Worm (Caenorhabditis elegans) whole organism, mixed stage, embryonic: ENCODE results near the gene F54C9.11.

Source experiments
- M03D4.4 ChIP-seq: sonication (generic microtip); optimal IDR thresholded peaks from 2 replicates; lab custom pipeline; 2017; ENCODE audit warnings: mild to moderate bottlenecking, missing genetic modification characterization, missing compliant biosample characterization
- ceh-39 ChIP-seq: fragments of 150-350 bp; optimal IDR thresholded peaks from 2 replicates; lab custom pipeline; 2014; ENCODE audit warnings: missing biosample characterization, missing genetic modification characterization
- ceh-83 ChIP-seq: fragments of 200-800 bp; sonication (Bioruptor generic); optimal IDR thresholded peaks from 2 replicates; lab custom pipeline; 2018; ENCODE audit warnings: mild to moderate bottlenecking, missing genetic modification characterization, missing compliant biosample characterization
- drap-1 ChIP-seq: fragments of 200-800 bp; sonication (Bioruptor generic); optimal IDR thresholded peaks from 3 replicates; lab custom pipeline; 2018; ENCODE audit warnings: mild to moderate bottlenecking, missing genetic modification characterization, missing compliant biosample characterization
- elt-1 ChIP-seq: sonication (generic microtip); optimal IDR thresholded peaks from 2 replicates; lab custom pipeline; 2017; ENCODE audit warnings: missing genetic modification characterization, mild to moderate bottlenecking, missing compliant biosample characterization, antibody characterized with exemption, moderate library complexity, borderline replicate concordance; ENCODE audit not compliant: insufficient read depth
- flh-1 ChIP-seq: fragments of 200-800 bp; sonication (Bioruptor generic); optimal IDR thresholded peaks from 2 replicates; lab custom pipeline; 2018; ENCODE audit warnings: mild to moderate bottlenecking, missing genetic modification characterization, moderate library complexity, missing compliant biosample characterization
- lsy-2 ChIP-seq: fragments of 150-350 bp; optimal IDR thresholded peaks from 2 replicates; lab custom pipeline; 2014; ENCODE audit warnings: missing biosample characterization, missing genetic modification characterization
- mab-5 ChIP-seq: fragments of 150-350 bp; optimal IDR thresholded peaks from 2 replicates; lab custom pipeline; 2014; ENCODE audit warnings: missing biosample characterization, missing genetic modification characterization
- mep-1 ChIP-seq: fragments of 150-350 bp; optimal IDR thresholded peaks from 2 replicates; lab custom pipeline; 2017; ENCODE audit warnings: missing biosample characterization, missing genetic modification reagents, missing genetic modification characterization, inconsistent platforms
- nhr-12 ChIP-seq: fragments of 150-350 bp; optimal IDR thresholded peaks from 2 replicates; lab custom pipeline; 2014; ENCODE audit warnings: missing biosample characterization, missing genetic modification characterization
- nhr-237 ChIP-seq: fragments of 150-350 bp; optimal IDR thresholded peaks from 2 replicates; lab custom pipeline; 2014; ENCODE audit warnings: missing biosample characterization, missing genetic modification characterization
- nhr-28 ChIP-seq: fragments of 150-350 bp; optimal IDR thresholded peaks from 2 replicates; lab custom pipeline; 2014; ENCODE audit warnings: missing biosample characterization, missing genetic modification characterization
- nhr-76 ChIP-seq: sonication (generic microtip); optimal IDR thresholded peaks from 2 replicates; lab custom pipeline; 2017; ENCODE audit warnings: missing biosample characterization, missing genetic modification characterization
- unc-39 ChIP-seq: fragments of 150-350 bp; optimal IDR thresholded peaks from 2 replicates; lab custom pipeline; 2014; ENCODE audit warnings: missing biosample characterization, missing genetic modification characterization
- unc-62 ChIP-seq: fragments of 150-350 bp; optimal IDR thresholded peaks from 2 replicates; lab custom pipeline; 2014; ENCODE audit warnings: missing biosample characterization, missing genetic modification reagents, missing genetic modification characterization
- zip-8 ChIP-seq: fragments of 150-350 bp; optimal IDR thresholded peaks from 2 replicates; lab custom pipeline; 2014; ENCODE audit warnings: missing biosample characterization, missing genetic modification characterization

F54C9.11 gene

ce11 chrII:8536060-8536459 is 48.8 kb downstream of the F54C9.11 start, which contains the start of gene W01C9.2:
W01C9.2 (plus strand) TSS chrII:8536360.
- TF ChIP-seq nhr-12 (tag; lab: Kevin White, UChicago) (no peak), mab-5 (tag; lab: Kevin White, UChicago) (no peak), unc-62 (GFP tag; lab: Kevin White, UChicago) (no peak), nhr-28 (tag; lab: Kevin White, UChicago) (no peak), ceh-83 (GFP tag; lab: Kevin White, UChicago) (no peak), nhr-76 (tag; lab: Kevin White, UChicago) (no peak), ceh-39 (tag; lab: Kevin White, UChicago) (no peak), nhr-237 (tag; lab: Kevin White, UChicago) (no peak), elt-1 (no peak), M03D4.4 (tag; lab: Kevin White, UChicago) (no peak), zip-8 (no peak), flh-1 (GFP tag; lab: Kevin White, UChicago) (no peak), unc-39 (no peak), drap-1 (GFP tag; lab: Kevin White, UChicago) (no peak), mep-1 (tag; lab: Kevin White, UChicago) (no peak), lsy-2 (no peak)
- TF ChIP-seq, all 35 proteins: peak for 0
